Worm (Caenorhabditis elegans): ENCODE measurements around the gene ptd-2.

ce11 chrV:9213554-9213953 lies 36.5 kb upstream of the ptd-2 start, which contains the start of gene mdt-27:
- TF ChIP-seq ceh-32 (tag; optimal IDR thresholded peaks at IDR 0.05; ENCODE audit: poor library complexity) (no peak), nhr-111 (GFP tag; optimal IDR thresholded peaks at IDR 0.05) (no peak), lin-39 (tag; optimal IDR thresholded peaks at IDR 0.05) (no peak), snpc-4 (tag; optimal IDR thresholded peaks at IDR 0.05) (no peak), mdt-29 (GFP tag; IDR thresholded peaks at IDR 0.05) (no peak)

Data from whole organism, L4 larva.